Fruit fly (Drosophila melanogaster): ENCODE results near the gene CG45545.

DNA sequence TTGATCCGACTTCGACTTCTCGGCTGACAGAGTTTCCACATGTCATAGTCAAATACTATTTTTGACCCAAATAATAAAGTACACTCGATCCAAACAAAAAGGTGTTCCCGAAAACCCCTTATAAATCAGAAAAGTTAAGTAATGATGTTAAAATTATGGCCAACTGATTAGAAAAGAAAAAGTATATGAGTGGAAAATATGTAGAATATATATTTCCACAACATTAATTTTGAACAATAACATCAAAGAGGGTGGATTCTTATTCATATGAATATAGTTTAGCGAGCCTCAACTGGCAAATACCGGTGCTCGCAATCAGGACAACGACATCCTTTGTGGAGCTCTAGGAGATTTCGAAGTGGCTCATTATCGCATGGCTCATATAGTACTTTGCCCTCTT lies 23.1 kb upstream of the CG45545 start, which contains the start of gene alpha-Est6:
- TF ChIP-seq CG8478 (optimal IDR thresholded peaks at IDR 0.05) (no peak), CTCF (optimal IDR thresholded peaks at IDR 0.05) (no peak)
